Worm (Caenorhabditis elegans): Measurements from ENCODE around the gene D1086.2.

The D1086.2 gene

DNA sequence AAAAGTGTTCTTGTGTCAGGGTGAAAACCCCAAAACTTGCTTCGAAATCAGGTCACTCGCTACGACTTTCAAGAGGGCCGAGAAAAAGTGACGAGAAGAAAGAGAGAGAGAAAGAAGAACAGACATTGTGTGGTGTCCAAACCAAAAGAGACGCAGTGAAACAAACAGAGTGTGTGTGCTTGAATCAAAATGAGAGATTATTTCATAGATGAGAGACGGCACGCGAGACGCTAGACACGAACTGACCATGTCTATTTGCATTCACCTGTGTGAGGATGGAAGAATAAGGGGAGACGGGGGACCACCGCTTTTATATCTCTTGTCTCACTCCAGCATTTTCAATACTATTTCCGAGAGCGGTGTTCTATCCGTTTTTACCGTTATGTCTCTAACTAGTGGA lies 37.7 kb upstream of the D1086.2 start (continued):
- TF ChIP-seq lin-13 (GFP tag; optimal IDR thresholded peaks at IDR 0.05): peak; percentile 63
- TF ChIP-seq snpc-4 (tag; optimal IDR thresholded peaks at IDR 0.05): peak; percentile 48
- peak; percentile 79 for TF ChIP-seq nhr-71 (tag; optimal IDR thresholded peaks at IDR 0.05)
- no peak for TF ChIP-seq ets-5 (GFP tag; IDR thresholded peaks at IDR 0.05)
- peak; percentile 46 for TF ChIP-seq xbp-1 (tag; optimal IDR thresholded peaks at IDR 0.05)
- TF ChIP-seq irx-1 (tag; optimal IDR thresholded peaks at IDR 0.05): peak; percentile 45
- TF ChIP-seq dpl-1 (GFP tag; optimal IDR thresholded peaks at IDR 0.05): peak; percentile 4 to 52 (median 42)
- peak; percentile 24 for TF ChIP-seq mef-2 (tag; optimal IDR thresholded peaks at IDR 0.05)
- peak; percentile 61 for TF ChIP-seq mep-1 (tag; optimal IDR thresholded peaks at IDR 0.05)
- no peak for TF ChIP-seq lin-39 (tag; optimal IDR thresholded peaks at IDR 0.05)
- peak; percentile 82 for TF ChIP-seq nhr-77 (tag; optimal IDR thresholded peaks at IDR 0.05)
- TF ChIP-seq pax-3 (tag; optimal IDR thresholded peaks at IDR 0.05): peak; percentile 65
- peak; percentile 65 for TF ChIP-seq ceh-8 (GFP tag; optimal IDR thresholded peaks at IDR 0.05)
- no peak for TF ChIP-seq ceh-90 (tag; optimal IDR thresholded peaks at IDR 0.05)
- TF ChIP-seq blmp-1 (tag; optimal IDR thresholded peaks at IDR 0.05): peak; percentile 85
- no peak for TF ChIP-seq zip-4 (GFP tag; optimal IDR thresholded peaks at IDR 0.05)
- peak; percentile 82 for TF ChIP-seq snu-23 (GFP tag; optimal IDR thresholded peaks at IDR 0.05)
- TF ChIP-seq lin-35 (GFP tag; optimal IDR thresholded peaks at IDR 0.05): peak; percentile 42 to 75
- TF ChIP-seq ztf-4 (tag; optimal IDR thresholded peaks at IDR 0.05): peak; percentile 77

DNA sequence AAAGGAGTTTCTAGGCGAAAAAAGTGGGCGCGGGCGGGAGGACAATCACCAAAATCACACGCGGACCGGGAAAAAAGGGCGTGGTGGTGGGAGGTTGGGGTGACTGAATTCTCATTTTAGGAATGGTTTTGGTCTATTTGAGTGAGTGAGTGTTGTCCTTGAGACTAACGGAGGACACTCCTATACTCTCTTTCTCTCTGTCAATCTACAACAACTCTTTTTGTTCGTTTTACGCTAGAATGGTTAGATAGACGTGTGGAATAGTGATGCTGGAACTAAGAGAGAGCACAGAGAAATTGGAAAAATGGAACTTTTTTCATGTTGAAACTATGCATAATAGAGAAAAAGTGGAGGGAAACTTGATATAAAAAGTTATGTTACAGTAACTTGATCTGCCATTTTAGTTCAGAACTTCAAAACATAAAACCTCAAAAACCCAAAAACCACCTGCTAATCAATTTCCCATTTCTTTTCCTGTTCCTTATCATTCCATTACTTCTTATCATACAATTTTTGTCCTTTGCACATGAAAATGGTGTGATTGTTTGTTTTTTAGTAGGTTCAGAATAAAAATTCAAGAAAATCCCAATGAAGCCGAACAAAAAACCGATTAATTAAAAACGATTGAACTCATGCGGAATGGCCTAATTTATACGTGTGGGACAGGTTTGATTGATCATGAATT lies 36.4 kb upstream of the D1086.2 start:
- TF ChIP-seq tlp-1 (tag; optimal IDR thresholded peaks at IDR 0.05) (peak; percentile 18), nhr-19 (GFP tag; conservative IDR thresholded peaks at IDR 0.05) (no peak), lin-35 (GFP tag; optimal IDR thresholded peaks at IDR 0.05) (peak in 1 of 2 experiments; percentile 5), nhr-76 (tag; optimal IDR thresholded peaks at IDR 0.05) (no peak), lin-14 (GFP tag; optimal IDR thresholded peaks at IDR 0.05) (peak; percentile 54), elt-2 (tag; optimal IDR thresholded peaks at IDR 0.05) (peak; percentile 53), lin-15B (tag; optimal IDR thresholded peaks at IDR 0.05) (no peak), ces-1 (GFP tag; optimal IDR thresholded peaks at IDR 0.05) (no peak), nhr-85 (tag) (peak; percentile 75), blmp-1 (tag; optimal IDR thresholded peaks at IDR 0.05) (peak; percentile 15), grh-1 (GFP tag; IDR thresholded peaks at IDR 0.05) (no peak), sup-37 (GFP tag; optimal IDR thresholded peaks at IDR 0.05) (no peak), C34B4.2 (tag; optimal IDR thresholded peaks at IDR 0.05) (no peak), elt-3 (tag; optimal IDR thresholded peaks at IDR 0.05) (peak in 3 of 6 experiments; percentile 12 to 48 (median 26)), lsy-2 (tag; optimal IDR thresholded peaks at IDR 0.05) (peak in 1 of 2 experiments; percentile 30), ets-5 (GFP tag; IDR thresholded peaks at IDR 0.05) (no peak), swsn-7 (tag; optimal IDR thresholded peaks at IDR 0.05) (no peak)

DNA sequence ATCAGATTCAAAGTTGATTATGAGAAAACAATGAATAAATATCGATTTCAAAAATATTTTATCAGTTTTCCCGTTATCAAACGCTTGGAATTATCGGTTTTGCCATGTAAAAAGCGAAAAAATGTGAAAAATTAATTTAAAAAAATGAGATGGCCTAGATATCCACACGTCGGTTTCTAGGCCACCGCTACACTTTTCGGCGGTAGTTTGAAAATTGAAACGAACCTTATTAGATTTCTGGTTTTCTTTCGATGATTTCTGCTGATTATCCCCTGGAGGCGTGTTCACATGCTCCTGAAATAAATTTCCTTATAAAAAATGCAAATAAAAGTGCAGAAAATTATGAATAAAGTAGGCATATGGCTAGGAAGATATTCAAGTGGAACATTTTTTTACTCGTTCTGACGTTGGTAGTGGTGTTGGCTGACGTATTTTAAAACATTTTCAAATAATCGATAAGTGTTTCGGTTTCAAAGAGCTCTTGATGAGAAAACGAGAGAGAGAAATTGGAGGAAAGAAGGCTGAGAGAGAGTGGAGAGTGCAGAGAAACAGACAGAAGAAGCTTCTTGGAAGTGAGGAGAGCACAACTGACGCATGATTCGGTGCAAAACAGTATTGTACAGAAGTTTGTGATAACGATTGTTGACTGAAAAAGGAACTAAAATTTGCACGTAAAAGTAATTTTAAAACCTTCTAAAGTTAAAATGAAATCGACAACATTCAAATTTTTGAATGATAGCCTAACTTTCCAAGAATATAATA lies 34.7 kb upstream of the D1086.2 start:
- TF ChIP-seq ceh-8 (GFP tag; optimal IDR thresholded peaks at IDR 0.05): no peak
- peak in 1 of 2 experiments; percentile 9 for TF ChIP-seq lsy-2 (tag; optimal IDR thresholded peaks at IDR 0.05)
- peak; percentile 2 for TF ChIP-seq fos-1 (tag; optimal IDR thresholded peaks at IDR 0.05)
- no peak for TF ChIP-seq egl-13 (tag; optimal IDR thresholded peaks at IDR 0.05)
- no peak for TF ChIP-seq grh-1 (GFP tag; IDR thresholded peaks at IDR 0.05)
- peak; percentile 70 for TF ChIP-seq ceh-90 (tag; optimal IDR thresholded peaks at IDR 0.05)
- peak in 2 of 3 experiments; percentile 23 to 44 for TF ChIP-seq dpl-1 (GFP tag; optimal IDR thresholded peaks at IDR 0.05)
- TF ChIP-seq ama-1 (optimal IDR thresholded peaks at IDR 0.05): no peak
- no peak for TF ChIP-seq zip-4 (GFP tag; optimal IDR thresholded peaks at IDR 0.05)
- TF ChIP-seq nhr-71 (tag; optimal IDR thresholded peaks at IDR 0.05): peak; percentile 6
- peak; percentile 12 to 51 for TF ChIP-seq lin-35 (GFP tag; optimal IDR thresholded peaks at IDR 0.05)
- TF ChIP-seq lin-14 (GFP tag; optimal IDR thresholded peaks at IDR 0.05): peak; percentile 10
- no peak for TF ChIP-seq ztf-4 (tag; optimal IDR thresholded peaks at IDR 0.05)
- peak; percentile 52 for TF ChIP-seq rnt-1 (tag; optimal IDR thresholded peaks at IDR 0.05)
- TF ChIP-seq nhr-47 (tag; optimal IDR thresholded peaks at IDR 0.05): no peak
- TF ChIP-seq elt-2 (tag; optimal IDR thresholded peaks at IDR 0.05): peak; percentile 39
- peak; percentile 8 to 45 for TF ChIP-seq efl-1 (optimal IDR thresholded peaks at IDR 0.05)
- TF ChIP-seq efl-1 (GFP tag; optimal IDR thresholded peaks at IDR 0.05 in 1 of 2): peak; percentile 66 to 93
- peak; percentile 67 for TF ChIP-seq nhr-85 (tag)
